Worm (Caenorhabditis elegans) whole organism, mixed stage, embryonic: ENCODE measurements around the gene C04A11.2.

Experiments
- M03D4.4 ChIP-seq: sonication (generic microtip); optimal IDR thresholded peaks from 2 replicates; lab custom pipeline; 2017; ENCODE audit warnings: mild to moderate bottlenecking, missing genetic modification characterization, missing compliant biosample characterization
- bed-3 ChIP-seq: fragments of 200-800 bp; sonication (Bioruptor generic); optimal IDR thresholded peaks from 3 replicates; lab custom pipeline; 2018; ENCODE audit warnings: mild to moderate bottlenecking, missing genetic modification characterization, moderate library complexity, missing compliant biosample characterization
- blmp-1 ChIP-seq: fragments of 150-350 bp; optimal IDR thresholded peaks from 2 replicates; lab custom pipeline; 2014; ENCODE audit warnings: missing biosample characterization, missing genetic modification characterization
- ceh-39 ChIP-seq: fragments of 150-350 bp; optimal IDR thresholded peaks from 2 replicates; lab custom pipeline; 2014; ENCODE audit warnings: missing biosample characterization, missing genetic modification characterization
- ceh-43 ChIP-seq: fragments of 200-800 bp; sonication (Bioruptor generic); optimal IDR thresholded peaks from 2 replicates; lab custom pipeline; 2018; ENCODE audit warnings: mild to moderate bottlenecking, missing genetic modification characterization, moderate library complexity, missing compliant biosample characterization
- ceh-83 ChIP-seq: fragments of 200-800 bp; sonication (Bioruptor generic); optimal IDR thresholded peaks from 2 replicates; lab custom pipeline; 2018; ENCODE audit warnings: mild to moderate bottlenecking, missing genetic modification characterization, missing compliant biosample characterization
- ces-1 ChIP-seq: fragments of 150-350 bp; optimal IDR thresholded peaks from 2 replicates; lab custom pipeline; 2014; ENCODE audit warnings: missing biosample characterization, missing genetic modification reagents, missing genetic modification characterization
- cnd-1 ChIP-seq: fragments of 200-800 bp; sonication (Bioruptor generic); optimal IDR thresholded peaks from 2 replicates; lab custom pipeline; 2018; ENCODE audit warnings: mild to moderate bottlenecking, missing genetic modification characterization, missing compliant biosample characterization
- drap-1 ChIP-seq: fragments of 200-800 bp; sonication (Bioruptor generic); optimal IDR thresholded peaks from 3 replicates; lab custom pipeline; 2018; ENCODE audit warnings: mild to moderate bottlenecking, missing genetic modification characterization, missing compliant biosample characterization
- elt-1 ChIP-seq: sonication (generic microtip); optimal IDR thresholded peaks from 2 replicates; lab custom pipeline; 2017; ENCODE audit warnings: missing genetic modification characterization, mild to moderate bottlenecking, missing compliant biosample characterization, antibody characterized with exemption, moderate library complexity, borderline replicate concordance; ENCODE audit not compliant: insufficient read depth
- elt-3 ChIP-seq: fragments of 150-350 bp; optimal IDR thresholded peaks from 2 replicates; lab custom pipeline; 2014; ENCODE audit warnings: missing biosample characterization, missing genetic modification characterization
- flh-1 ChIP-seq: fragments of 200-800 bp; sonication (Bioruptor generic); optimal IDR thresholded peaks from 2 replicates; lab custom pipeline; 2018; ENCODE audit warnings: mild to moderate bottlenecking, missing genetic modification characterization, moderate library complexity, missing compliant biosample characterization
- hlh-1 ChIP-seq: fragments of 150-350 bp; optimal IDR thresholded peaks from 2 replicates; lab custom pipeline; 2014; ENCODE audit warnings: missing biosample characterization, missing genetic modification reagents, missing genetic modification characterization
- lin-32 ChIP-seq: fragments of 200-800 bp; sonication (Bioruptor generic); optimal IDR thresholded peaks from 2 replicates; lab custom pipeline; 2018; ENCODE audit warnings: mild to moderate bottlenecking, missing genetic modification characterization, missing compliant biosample characterization
- lsy-2 ChIP-seq: fragments of 150-350 bp; optimal IDR thresholded peaks from 2 replicates; lab custom pipeline; 2014; ENCODE audit warnings: missing biosample characterization, missing genetic modification characterization
- mab-5 ChIP-seq: fragments of 150-350 bp; optimal IDR thresholded peaks from 2 replicates; lab custom pipeline; 2014; ENCODE audit warnings: missing biosample characterization, missing genetic modification characterization
- mep-1 ChIP-seq: fragments of 150-350 bp; optimal IDR thresholded peaks from 2 replicates; lab custom pipeline; 2017; ENCODE audit warnings: missing biosample characterization, missing genetic modification reagents, missing genetic modification characterization, inconsistent platforms
- mls-2 ChIP-seq: sonication (generic microtip); optimal IDR thresholded peaks from 2 replicates; lab custom pipeline; 2016; ENCODE audit warnings: mild to moderate bottlenecking, missing genetic modification characterization, moderate library complexity, missing compliant biosample characterization
- nhr-12 ChIP-seq: fragments of 150-350 bp; optimal IDR thresholded peaks from 2 replicates; lab custom pipeline; 2014; ENCODE audit warnings: missing biosample characterization, missing genetic modification characterization
- nhr-2 ChIP-seq: fragments of 150-350 bp; optimal IDR thresholded peaks from 2 replicates; lab custom pipeline; 2014; ENCODE audit warnings: missing biosample characterization, missing genetic modification characterization
- nhr-237 ChIP-seq: fragments of 150-350 bp; optimal IDR thresholded peaks from 2 replicates; lab custom pipeline; 2014; ENCODE audit warnings: missing biosample characterization, missing genetic modification characterization
- nhr-28 ChIP-seq: fragments of 150-350 bp; optimal IDR thresholded peaks from 2 replicates; lab custom pipeline; 2014; ENCODE audit warnings: missing biosample characterization, missing genetic modification characterization
- nhr-76 ChIP-seq: sonication (generic microtip); optimal IDR thresholded peaks from 2 replicates; lab custom pipeline; 2017; ENCODE audit warnings: missing biosample characterization, missing genetic modification characterization
- sem-2 ChIP-seq: fragments of 200-800 bp; sonication (Bioruptor generic); optimal IDR thresholded peaks from 2 replicates; lab custom pipeline; 2018; ENCODE audit warnings: mild to moderate bottlenecking, missing genetic modification characterization, missing compliant biosample characterization
- snpc-4 ChIP-seq: fragments of 150-350 bp; optimal IDR thresholded peaks from 2 replicates; lab custom pipeline; 2014; ENCODE audit warnings: missing biosample characterization, missing genetic modification characterization
- sptf-1 ChIP-seq: sonication (generic microtip); optimal IDR thresholded peaks from 2 replicates; lab custom pipeline; 2017; ENCODE audit warnings: mild to moderate bottlenecking, missing genetic modification characterization, moderate library complexity, missing compliant biosample characterization
- tbx-8 ChIP-seq: fragments of 200-800 bp; sonication (Bioruptor generic); optimal IDR thresholded peaks from 2 replicates; lab custom pipeline; 2018; ENCODE audit warnings: mild to moderate bottlenecking, missing genetic modification characterization, moderate library complexity, missing compliant biosample characterization
- unc-120 ChIP-seq: sonication (generic microtip); optimal IDR thresholded peaks from 2 replicates; lab custom pipeline; 2017; ENCODE audit warnings: missing genetic modification characterization, missing compliant biosample characterization; ENCODE audit not compliant: poor library complexity, severe bottlenecking
- unc-39 ChIP-seq: fragments of 150-350 bp; optimal IDR thresholded peaks from 2 replicates; lab custom pipeline; 2014; ENCODE audit warnings: missing biosample characterization, missing genetic modification characterization
- unc-62 ChIP-seq: fragments of 150-350 bp; optimal IDR thresholded peaks from 2 replicates; lab custom pipeline; 2014; ENCODE audit warnings: missing biosample characterization, missing genetic modification reagents, missing genetic modification characterization
- zip-8 ChIP-seq: fragments of 150-350 bp; optimal IDR thresholded peaks from 2 replicates; lab custom pipeline; 2014; ENCODE audit warnings: missing biosample characterization, missing genetic modification characterization

C04A11.2 gene

DNA sequence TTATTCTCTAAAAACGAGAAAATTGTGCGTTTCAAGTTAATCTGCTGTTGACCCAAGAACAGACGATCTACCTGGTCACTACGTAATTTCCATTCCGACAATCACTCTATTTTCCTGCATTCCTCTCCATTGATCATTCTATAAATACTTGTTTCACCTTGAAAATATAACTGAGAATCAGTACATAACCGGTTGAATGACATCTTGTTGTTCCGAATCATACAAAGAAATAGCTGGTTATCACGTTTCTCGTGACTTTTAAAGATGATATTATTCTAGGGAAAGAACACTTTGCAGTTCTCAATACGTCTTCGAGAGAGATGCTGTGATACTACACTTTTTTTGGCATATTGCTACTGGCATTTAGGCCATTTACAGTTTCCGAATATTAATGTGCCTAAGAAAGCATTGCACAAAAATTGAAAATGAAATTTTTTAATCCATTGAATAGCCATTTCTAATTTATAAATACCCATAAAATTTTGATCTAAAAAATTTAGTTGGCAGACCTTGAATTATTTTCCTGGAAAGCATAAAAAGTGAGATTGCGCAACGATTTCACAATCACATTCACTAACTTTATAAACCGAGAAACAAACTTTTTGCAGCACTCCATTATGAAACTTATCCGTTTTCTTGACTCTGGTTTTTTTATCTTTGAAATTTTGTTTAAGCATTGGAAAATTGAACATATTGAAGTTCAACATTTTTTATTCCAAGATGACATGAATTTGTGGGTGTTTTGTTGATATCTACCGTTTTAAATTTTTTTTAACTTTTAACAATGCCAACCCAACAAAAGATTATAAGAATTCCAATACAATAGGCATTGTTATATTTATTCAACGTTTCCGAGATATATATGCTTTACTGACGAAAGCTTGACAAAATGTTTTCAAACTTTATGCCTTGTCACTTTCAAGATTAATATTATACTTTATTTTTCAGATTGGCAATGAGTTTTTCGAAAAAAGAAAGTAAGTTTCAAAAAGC lies 4.7 kb downstream of the C04A11.2 start, which contains the start of gene C04A11.5:
C04A11.5 (plus strand) TSS at position 943 of the 993 bp plus-strand sequence.
- TF ChIP-seq nhr-237 (tag; lab: Kevin White, UChicago): no peak
- peak; percentile 71 for TF ChIP-seq zip-8 (tag; lab: Kevin White, UChicago)

DNA sequence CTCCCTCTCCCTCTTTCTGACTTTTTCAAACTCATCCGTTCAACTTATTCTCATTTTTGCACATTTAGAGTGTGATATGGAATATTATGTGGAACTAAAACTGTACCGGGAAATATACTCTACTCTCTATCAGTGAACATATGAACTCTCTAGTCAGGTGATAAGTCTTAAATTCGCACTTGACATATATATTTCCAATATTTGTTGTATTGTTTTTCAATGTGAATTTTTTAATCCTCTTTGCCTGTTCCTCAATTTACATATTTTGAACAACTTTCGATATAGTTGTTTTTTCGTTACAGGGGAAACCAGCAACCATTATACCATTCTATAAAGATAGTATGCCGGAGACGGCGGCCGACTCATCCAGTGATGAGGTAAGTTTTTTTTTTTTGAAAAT lies 8.4 kb downstream of the C04A11.2 start, which contains the start of gene C04A11.1:
C04A11.1 (plus strand) TSS at position 301 of the 400 bp plus-strand sequence.
- no peak for TF ChIP-seq bed-3

DNA sequence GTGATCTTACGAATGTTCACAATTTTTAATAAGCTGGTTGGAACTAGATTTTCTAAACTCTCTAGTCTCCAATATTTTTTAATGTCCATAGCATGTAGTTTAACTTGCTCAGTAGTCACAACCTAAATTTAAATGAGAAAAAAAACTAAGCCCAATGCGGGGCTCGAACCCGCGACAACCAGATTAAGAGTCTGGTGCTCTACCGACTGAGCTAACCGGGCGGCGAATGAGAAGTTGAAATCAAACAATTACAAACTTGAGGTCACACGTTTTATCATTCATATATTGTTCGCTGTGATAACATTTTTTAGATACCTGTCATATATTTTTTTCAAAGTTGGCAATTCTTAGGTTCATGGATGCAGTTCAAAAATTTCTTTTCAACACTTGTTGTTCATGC lies 12.9 kb downstream of the C04A11.2 start:
- no peak for TF ChIP-seq mab-5
- no peak for TF ChIP-seq flh-1 (GFP tag; lab: Kevin White, UChicago)
- no peak for TF ChIP-seq snpc-4 (tag; lab: Kevin White, UChicago)
- no peak for TF ChIP-seq unc-62
- no peak for TF ChIP-seq unc-39 (tag; lab: Kevin White, UChicago)
- no peak for TF ChIP-seq nhr-12 (tag; lab: Kevin White, UChicago)
- TF ChIP-seq cnd-1 (tag; lab: Kevin White, UChicago): no peak

DNA sequence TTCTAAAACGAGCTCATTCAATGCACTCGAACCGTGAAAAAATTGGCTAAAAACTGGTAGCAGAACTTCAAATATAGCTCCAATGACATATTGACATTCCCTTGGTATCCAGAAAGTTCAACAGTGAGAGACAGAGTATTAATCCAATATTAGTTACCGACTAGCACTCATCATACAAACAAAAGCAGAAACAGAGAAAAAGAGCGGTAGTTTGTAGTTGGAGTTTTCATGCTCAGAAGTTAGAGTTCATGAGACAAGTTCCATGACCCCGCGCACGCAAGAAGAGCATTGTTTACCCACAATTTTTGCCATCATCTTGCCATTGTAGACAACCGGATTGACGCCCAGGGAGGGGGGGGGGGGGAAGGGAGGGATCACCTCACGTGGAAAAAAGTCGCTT lies 14.4 kb downstream of the C04A11.2 start:
- no peak for TF ChIP-seq hlh-1 (tag; lab: Kevin White, UChicago)
- TF ChIP-seq M03D4.4 (tag; lab: Kevin White, UChicago): no peak
- TF ChIP-seq sptf-1: peak; percentile 10

DNA sequence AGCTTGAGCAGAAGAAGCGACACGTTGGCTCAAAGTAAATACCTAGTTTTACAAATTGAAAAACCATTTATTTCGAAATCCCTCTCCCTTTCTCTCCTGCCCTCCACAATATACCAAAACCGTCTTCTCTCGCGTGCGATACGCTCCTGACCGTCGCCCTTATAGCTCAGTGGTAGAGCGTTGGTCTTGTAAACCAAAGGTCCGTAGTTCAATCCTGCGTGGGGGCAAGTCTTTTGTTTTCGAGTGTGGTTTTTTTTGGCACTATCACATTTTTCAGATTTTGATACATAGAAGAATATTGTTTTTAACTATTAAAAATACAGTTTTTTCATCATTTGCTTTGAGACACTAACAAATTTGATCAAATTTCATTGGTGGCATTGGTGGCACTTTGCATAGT lies 15.1 kb downstream of the C04A11.2 start:
- TF ChIP-seq blmp-1 (tag; lab: Kevin White, UChicago) (no peak), mab-5 (no peak), sem-2 (GFP tag; lab: Kevin White, UChicago) (peak; percentile 49), ceh-43 (no peak), sptf-1 (peak; percentile 74), elt-3 (tag; lab: Kevin White, UChicago) (no peak), lin-32 (GFP tag; lab: Kevin White, UChicago) (peak; percentile 14), unc-39 (tag; lab: Kevin White, UChicago) (no peak), unc-120 (peak; percentile 4), tbx-8 (GFP tag; lab: Kevin White, UChicago) (peak; percentile 13), cnd-1 (tag; lab: Kevin White, UChicago) (peak; percentile 61), ces-1 (no peak), mls-2 (tag; lab: Kevin White, UChicago) (peak; percentile 4), lsy-2 (tag; lab: Kevin White, UChicago) (no peak), nhr-2 (no peak), M03D4.4 (tag; lab: Kevin White, UChicago) (peak; percentile 52), zip-8 (tag; lab: Kevin White, UChicago) (no peak), nhr-76 (tag; lab: Kevin White, UChicago) (no peak), ceh-83 (GFP tag; lab: Kevin White, UChicago) (peak; percentile 65), ceh-39 (no peak), snpc-4 (tag; lab: Kevin White, UChicago) (no peak), hlh-1 (tag; lab: Kevin White, UChicago) (no peak), flh-1 (GFP tag; lab: Kevin White, UChicago) (no peak), bed-3 (peak; percentile 22), mep-1 (tag; lab: Kevin White, UChicago) (no peak)

DNA sequence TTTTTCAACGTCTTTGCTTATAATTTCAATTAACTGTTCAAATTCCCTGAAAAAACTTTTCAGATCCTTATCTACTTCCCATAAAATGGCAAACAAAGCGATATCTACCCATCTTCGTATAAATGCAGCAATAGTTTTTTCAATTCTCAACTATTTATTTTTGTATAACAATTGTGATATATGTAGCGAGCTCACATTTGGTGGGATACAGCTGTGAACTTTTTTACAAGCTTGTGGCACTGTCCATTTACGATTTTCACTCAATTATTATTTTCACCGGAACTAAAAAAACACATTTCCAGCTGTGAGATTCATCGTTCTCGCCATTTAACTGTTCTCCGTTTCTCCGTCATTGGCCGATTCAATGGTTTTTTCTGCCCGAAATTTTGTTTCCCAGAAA lies 17.8 kb downstream of the C04A11.2 start, which contains the start of gene C40C9.4:
C40C9.4 (plus strand) TSS at position 301 of the 400 bp plus-strand sequence.
- TF ChIP-seq hlh-1 (tag; lab: Kevin White, UChicago) (no peak), elt-1 (no peak), zip-8 (tag; lab: Kevin White, UChicago) (no peak), elt-3 (tag; lab: Kevin White, UChicago) (no peak), nhr-28 (tag; lab: Kevin White, UChicago) (no peak), nhr-12 (tag; lab: Kevin White, UChicago) (no peak), ceh-43 (no peak), snpc-4 (tag; lab: Kevin White, UChicago) (no peak), blmp-1 (tag; lab: Kevin White, UChicago) (no peak), sem-2 (GFP tag; lab: Kevin White, UChicago) (no peak), tbx-8 (GFP tag; lab: Kevin White, UChicago) (no peak), unc-39 (tag; lab: Kevin White, UChicago) (no peak), drap-1 (GFP tag; lab: Kevin White, UChicago) (no peak), lsy-2 (tag; lab: Kevin White, UChicago) (no peak), nhr-76 (tag; lab: Kevin White, UChicago) (no peak), nhr-237 (tag; lab: Kevin White, UChicago) (no peak), mep-1 (tag; lab: Kevin White, UChicago) (no peak), unc-120 (no peak), bed-3 (no peak), flh-1 (GFP tag; lab: Kevin White, UChicago) (no peak)
